Worm (Caenorhabditis elegans) whole organism, L1 larva: Measurements from ENCODE around the gene str-188.

ENCODE experiments used
- F16B12.6 ChIP-seq: fragments of 150-350 bp; optimal IDR thresholded peaks from 2 replicates; lab custom pipeline; 2014; ENCODE audit warnings: missing biosample characterization, missing genetic modification characterization
- fkh-10 ChIP-seq: sonication (generic microtip); optimal IDR thresholded peaks from 2 replicates; lab custom pipeline; 2017; ENCODE audit warnings: missing biosample characterization, missing genetic modification reagents, missing genetic modification characterization
- lin-13 ChIP-seq: fragments of 150-350 bp; optimal IDR thresholded peaks from 2 replicates; lab custom pipeline; 2014; ENCODE audit warnings: missing biosample characterization, missing genetic modification reagents, missing genetic modification characterization
- lin-39 ChIP-seq: fragments of 150-350 bp; optimal IDR thresholded peaks from 2 replicates; lab custom pipeline; 2014; ENCODE audit warnings: missing biosample characterization, missing genetic modification reagents, missing genetic modification characterization
- nhr-76 ChIP-seq: sonication (generic microtip); optimal IDR thresholded peaks from 2 replicates; lab custom pipeline; 2017; ENCODE audit warnings: missing biosample characterization, missing genetic modification characterization
- nhr-77 ChIP-seq: fragments of 150-350 bp; optimal IDR thresholded peaks from 2 replicates; lab custom pipeline; 2014; ENCODE audit warnings: missing biosample characterization, missing genetic modification characterization
- snpc-4 ChIP-seq: fragments of 150-350 bp; optimal IDR thresholded peaks from 2 replicates; lab custom pipeline; 2014; ENCODE audit warnings: missing biosample characterization, missing genetic modification characterization
- tlp-1 ChIP-seq: fragments of 150-350 bp; optimal IDR thresholded peaks from 2 replicates; lab custom pipeline; 2014; ENCODE audit warnings: missing biosample characterization, missing genetic modification characterization
- unc-62 ChIP-seq: fragments of 150-350 bp; optimal IDR thresholded peaks from 2 replicates; lab custom pipeline; 2014; ENCODE audit warnings: missing biosample characterization, missing genetic modification reagents, missing genetic modification characterization
- zag-1 ChIP-seq: fragments of 150-350 bp; optimal IDR thresholded peaks from 2 replicates; lab custom pipeline; 2014; ENCODE audit warnings: missing biosample characterization, missing genetic modification characterization

DNA sequence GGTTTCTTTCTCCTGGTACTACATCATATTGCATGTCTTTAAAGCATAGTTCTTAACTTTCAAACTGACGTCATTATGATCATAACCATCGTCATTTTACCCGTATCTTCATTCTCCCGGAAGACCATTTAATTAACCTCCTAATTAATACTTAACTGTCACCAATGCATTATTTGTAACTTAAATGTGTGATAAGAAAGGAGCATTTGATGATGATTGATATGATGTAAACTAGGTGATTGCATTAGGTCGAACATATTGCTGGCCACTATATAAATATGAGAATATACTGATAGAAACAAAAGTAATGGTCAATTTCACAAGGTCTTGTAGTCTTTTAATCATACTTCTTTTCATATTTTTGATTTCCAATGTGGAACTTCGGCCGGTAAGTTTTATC is 39.7 kb downstream of the str-188 start, which contains the start of gene hrg-3:
- no peak for TF ChIP-seq lin-13 (GFP tag; lab: Kevin White, UChicago)
- no peak for TF ChIP-seq nhr-76 (tag; lab: Kevin White, UChicago)
- no peak for TF ChIP-seq fkh-10 (GFP tag; lab: Kevin White, UChicago)
- TF ChIP-seq unc-62 (GFP tag; lab: Kevin White, UChicago), result no peak
- no peak for TF ChIP-seq zag-1 (tag; lab: Kevin White, UChicago)
- TF ChIP-seq F16B12.6, result no peak
- TF ChIP-seq tlp-1 (tag; lab: Kevin White, UChicago), result no peak
- no peak for TF ChIP-seq nhr-77 (tag; lab: Kevin White, UChicago)
- TF ChIP-seq snpc-4 (tag; lab: Kevin White, UChicago), result no peak
- TF ChIP-seq lin-39 (tag; lab: Kevin White, UChicago), result no peak
